Worm (Caenorhabditis elegans): ENCODE data around the gene K07F5.14.

Gene K07F5.14

ce11 chrIV:9866865-9867264, 4.8 kb downstream of the K07F5.14 start:
- no peak for TF ChIP-seq tra-4 (tag; optimal IDR thresholded peaks at IDR 0.05)
- no peak for TF ChIP-seq scrt-1 (GFP tag; IDR thresholded peaks at IDR 0.05)
- no peak for TF ChIP-seq tbx-11 (GFP tag; IDR thresholded peaks at IDR 0.05)
- TF ChIP-seq pes-1 (GFP tag; IDR thresholded peaks at IDR 0.05) = no peak
- no peak for TF ChIP-seq ama-1 (optimal IDR thresholded peaks at IDR 0.05)
- TF ChIP-seq sea-1 (GFP tag; conservative IDR thresholded peaks at IDR 0.05) = no peak
- TF ChIP-seq tbx-37 (GFP tag; conservative IDR thresholded peaks at IDR 0.05) = no peak
- no peak for TF ChIP-seq B0310.2 (tag; optimal IDR thresholded peaks at IDR 0.05)
- no peak for TF ChIP-seq hmbx-1 (tag; optimal IDR thresholded peaks at IDR 0.05)
- no peak for TF ChIP-seq F13C5.2 (tag; optimal IDR thresholded peaks at IDR 0.05)
- TF ChIP-seq hnd-1 (tag; optimal IDR thresholded peaks at IDR 0.05) = no peak

- no peak for TF ChIP-seq aly-1 (tag; optimal IDR thresholded peaks at IDR 0.05)
- no peak for TF ChIP-seq ama-1 (optimal IDR thresholded peaks at IDR 0.05)
- TF ChIP-seq ceh-13 (GFP tag; optimal IDR thresholded peaks at IDR 0.05) = no peak
- no peak for TF ChIP-seq tbx-37 (GFP tag; conservative IDR thresholded peaks at IDR 0.05)
- no peak for TF ChIP-seq pes-1 (GFP tag; IDR thresholded peaks at IDR 0.05)
- no peak for TF ChIP-seq hmbx-1 (tag; optimal IDR thresholded peaks at IDR 0.05)
- TF ChIP-seq hmg-4 (GFP tag; optimal IDR thresholded peaks at IDR 0.05) = no peak
- TF ChIP-seq F13C5.2 (tag; optimal IDR thresholded peaks at IDR 0.05) = no peak
Observed at ce11 chrIV:9867915-9868314, 5.9 kb downstream of the K07F5.14 start.

- TF ChIP-seq tra-4 (tag; optimal IDR thresholded peaks at IDR 0.05) (no peak), sea-1 (GFP tag; conservative IDR thresholded peaks at IDR 0.05) (no peak), B0310.2 (tag; optimal IDR thresholded peaks at IDR 0.05) (no peak)
Observed at ce11 chrIV:9869344-9869743, 7.3 kb downstream of the K07F5.14 start.

- TF ChIP-seq B0310.2 (tag; optimal IDR thresholded peaks at IDR 0.05) = no peak
- no peak for TF ChIP-seq F13C5.2 (tag; optimal IDR thresholded peaks at IDR 0.05)
- no peak for TF ChIP-seq hmbx-1 (tag; optimal IDR thresholded peaks at IDR 0.05)
- no peak for TF ChIP-seq ama-1 (optimal IDR thresholded peaks at IDR 0.05)
- no peak for TF ChIP-seq tra-4 (tag; optimal IDR thresholded peaks at IDR 0.05)
- TF ChIP-seq scrt-1 (GFP tag; IDR thresholded peaks at IDR 0.05) = no peak
- TF ChIP-seq pes-1 (GFP tag; IDR thresholded peaks at IDR 0.05) = no peak
- no peak for TF ChIP-seq hnd-1 (tag; optimal IDR thresholded peaks at IDR 0.05)
- TF ChIP-seq sea-1 (GFP tag; conservative IDR thresholded peaks at IDR 0.05) = no peak
- no peak for TF ChIP-seq hmg-4 (GFP tag; optimal IDR thresholded peaks at IDR 0.05)
Observed at ce11 chrIV:9872210-9872609, 10.2 kb downstream of the K07F5.14 start.

- no peak for TF ChIP-seq aly-1 (tag; optimal IDR thresholded peaks at IDR 0.05)
- TF ChIP-seq pes-1 (GFP tag; IDR thresholded peaks at IDR 0.05) = no peak
- TF ChIP-seq ceh-36 (tag; optimal IDR thresholded peaks at IDR 0.05) = no peak
- no peak for TF ChIP-seq ceh-13 (GFP tag; optimal IDR thresholded peaks at IDR 0.05)
- no peak for TF ChIP-seq sea-1 (GFP tag; conservative IDR thresholded peaks at IDR 0.05)
- no peak for TF ChIP-seq hmbx-1 (tag; optimal IDR thresholded peaks at IDR 0.05)
- no peak for TF ChIP-seq scrt-1 (GFP tag; IDR thresholded peaks at IDR 0.05)
- TF ChIP-seq flt-1 (GFP tag; IDR thresholded peaks at IDR 0.05) = no peak
- no peak for TF ChIP-seq tbx-37 (GFP tag; conservative IDR thresholded peaks at IDR 0.05)
- TF ChIP-seq B0310.2 (tag; optimal IDR thresholded peaks at IDR 0.05) = no peak
Observed at ce11 chrIV:9872786-9873185, 10.8 kb downstream of the K07F5.14 start.

ce11 chrIV:9873837-9874236, 11.8 kb downstream of the K07F5.14 start:
- no peak for TF ChIP-seq tbx-11 (GFP tag; IDR thresholded peaks at IDR 0.05)
- TF ChIP-seq aly-1 (tag; optimal IDR thresholded peaks at IDR 0.05) = no peak
- TF ChIP-seq ets-7 (tag; optimal IDR thresholded peaks at IDR 0.05) = no peak
- TF ChIP-seq tra-4 (tag; optimal IDR thresholded peaks at IDR 0.05) = no peak
- no peak for TF ChIP-seq F13C5.2 (tag; optimal IDR thresholded peaks at IDR 0.05)
- TF ChIP-seq ceh-36 (tag; optimal IDR thresholded peaks at IDR 0.05) = no peak
- TF ChIP-seq tbx-37 (GFP tag; conservative IDR thresholded peaks at IDR 0.05) = no peak
- no peak for TF ChIP-seq scrt-1 (GFP tag; IDR thresholded peaks at IDR 0.05)
- TF ChIP-seq ceh-13 (GFP tag; optimal IDR thresholded peaks at IDR 0.05) = no peak
- no peak for TF ChIP-seq sea-1 (GFP tag; conservative IDR thresholded peaks at IDR 0.05)
- no peak for TF ChIP-seq hmbx-1 (tag; optimal IDR thresholded peaks at IDR 0.05)
- TF ChIP-seq ama-1 (optimal IDR thresholded peaks at IDR 0.05) = no peak
- no peak for TF ChIP-seq pes-1 (GFP tag; IDR thresholded peaks at IDR 0.05)
- no peak for TF ChIP-seq flt-1 (GFP tag; IDR thresholded peaks at IDR 0.05)
- TF ChIP-seq hnd-1 (tag; optimal IDR thresholded peaks at IDR 0.05) = no peak
- no peak for TF ChIP-seq hmg-4 (GFP tag; optimal IDR thresholded peaks at IDR 0.05)
- no peak for TF ChIP-seq B0310.2 (tag; optimal IDR thresholded peaks at IDR 0.05)

ce11 chrIV:9875646-9876045, 13.6 kb downstream of the K07F5.14 start:
- TF ChIP-seq sea-1 (GFP tag; conservative IDR thresholded peaks at IDR 0.05) (no peak), flt-1 (GFP tag; IDR thresholded peaks at IDR 0.05) (no peak), ama-1 (optimal IDR thresholded peaks at IDR 0.05) (no peak), B0310.2 (tag; optimal IDR thresholded peaks at IDR 0.05) (no peak), hnd-1 (tag; optimal IDR thresholded peaks at IDR 0.05) (no peak), ets-7 (tag; optimal IDR thresholded peaks at IDR 0.05) (no peak), hmbx-1 (tag; optimal IDR thresholded peaks at IDR 0.05) (no peak), pes-1 (GFP tag; IDR thresholded peaks at IDR 0.05) (no peak), ceh-13 (GFP tag; optimal IDR thresholded peaks at IDR 0.05) (no peak), F13C5.2 (tag; optimal IDR thresholded peaks at IDR 0.05) (no peak), aly-1 (tag; optimal IDR thresholded peaks at IDR 0.05) (no peak), scrt-1 (GFP tag; IDR thresholded peaks at IDR 0.05) (no peak), tra-4 (tag; optimal IDR thresholded peaks at IDR 0.05) (no peak), ceh-36 (tag; optimal IDR thresholded peaks at IDR 0.05) (no peak), hmg-4 (GFP tag; optimal IDR thresholded peaks at IDR 0.05) (no peak), tbx-11 (GFP tag; IDR thresholded peaks at IDR 0.05) (no peak), tbx-37 (GFP tag; conservative IDR thresholded peaks at IDR 0.05) (no peak)

- TF ChIP-seq hmbx-1 (tag; optimal IDR thresholded peaks at IDR 0.05) (no peak), tbx-11 (GFP tag; IDR thresholded peaks at IDR 0.05) (no peak), sea-1 (GFP tag; conservative IDR thresholded peaks at IDR 0.05) (no peak), F13C5.2 (tag; optimal IDR thresholded peaks at IDR 0.05) (no peak), tbx-37 (GFP tag; conservative IDR thresholded peaks at IDR 0.05) (no peak), pes-1 (GFP tag; IDR thresholded peaks at IDR 0.05) (no peak), flt-1 (GFP tag; IDR thresholded peaks at IDR 0.05) (no peak), tra-4 (tag; optimal IDR thresholded peaks at IDR 0.05) (no peak), B0310.2 (tag; optimal IDR thresholded peaks at IDR 0.05) (no peak), ceh-36 (tag; optimal IDR thresholded peaks at IDR 0.05) (no peak), aly-1 (tag; optimal IDR thresholded peaks at IDR 0.05) (no peak), ets-7 (tag; optimal IDR thresholded peaks at IDR 0.05) (no peak), scrt-1 (GFP tag; IDR thresholded peaks at IDR 0.05) (no peak), ceh-13 (GFP tag; optimal IDR thresholded peaks at IDR 0.05) (no peak), ama-1 (optimal IDR thresholded peaks at IDR 0.05) (no peak), hmg-4 (GFP tag; optimal IDR thresholded peaks at IDR 0.05) (no peak), hnd-1 (tag; optimal IDR thresholded peaks at IDR 0.05) (no peak)
Observed at ce11 chrIV:9878893-9879379, 16.9 kb downstream of the K07F5.14 start, which contains the start of gene nhr-4. Gene nhr-4, plus strand, starts transcription at chrIV:9879329.

Measured in whole organism, early embryonic.